Worm (Caenorhabditis elegans): ENCODE measurements around the gene cogc-6.
A peak's percentile ranks its signal among the peaks of the same experiment; 100 is the strongest.

DNA sequence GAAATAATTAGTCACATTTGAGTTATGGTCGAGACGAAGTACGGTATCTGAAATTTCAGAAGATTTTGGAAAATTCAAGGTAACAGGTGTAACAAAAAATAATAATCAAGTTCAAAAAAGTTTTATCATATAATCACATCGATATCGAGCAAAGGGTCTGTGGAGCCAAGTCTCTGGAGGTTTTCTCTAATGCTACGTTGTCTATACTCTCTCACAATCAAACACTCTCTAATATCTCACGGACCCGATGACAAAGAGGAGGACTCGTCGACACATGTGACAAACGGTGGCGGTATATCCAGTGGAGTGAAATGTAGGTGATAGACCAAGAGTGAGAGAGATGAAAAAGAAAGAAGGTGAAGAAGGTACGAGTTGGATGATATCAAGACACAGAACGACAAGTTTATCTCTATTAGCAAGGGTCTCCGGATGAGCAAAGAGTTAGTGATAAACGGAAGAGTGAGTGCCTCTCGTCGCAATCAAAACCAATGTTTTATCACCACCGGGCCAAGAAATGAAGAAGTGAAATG lies 25.2 kb downstream of the cogc-6 start, which contains the start of gene F20D6.10:
- TF ChIP-seq lsy-2 (tag; optimal IDR thresholded peaks at IDR 0.05) (peak in 1 of 2 experiments; percentile 27), snpc-4 (tag; optimal IDR thresholded peaks at IDR 0.05) (no peak), R02D3.7 (tag; optimal IDR thresholded peaks at IDR 0.05) (no peak), ceh-82 (tag; optimal IDR thresholded peaks at IDR 0.05) (no peak)
